Worm (Caenorhabditis elegans): ENCODE measurements around the gene nspc-16.
"Not testable (repeated sequence)": the region's sequence is repeated elsewhere in the genome, so short reads cannot be mapped to it uniquely, and the experiment has no call there.

Gene nspc-16

ce11 chrX:14525325-14526305, 2.2 kb downstream of the nspc-16 start (continued):
- peak; percentile 98 for TF ChIP-seq nhr-10 (tag; optimal IDR thresholded peaks at IDR 0.05)

DNA sequence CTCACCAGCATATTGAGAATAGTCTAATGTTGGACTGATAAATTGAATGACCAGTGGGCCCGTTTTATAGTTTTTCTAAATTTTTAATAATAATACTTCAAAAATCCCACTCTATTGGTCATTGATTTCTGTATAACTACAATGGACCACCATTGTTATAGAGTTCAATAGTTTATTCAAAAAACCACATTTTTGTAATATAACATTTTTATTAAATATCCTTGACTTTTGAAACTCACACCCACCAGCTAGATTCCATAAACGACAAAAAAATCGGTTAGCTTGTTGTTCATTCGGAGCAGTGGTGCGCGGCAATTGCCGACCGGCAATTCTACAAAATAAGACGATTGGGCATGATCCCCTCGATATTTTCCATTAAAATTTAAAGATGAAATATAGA, 4.2 kb downstream of the nspc-16 start, which contains the start of gene nspc-18:
Gene nspc-18, minus strand, starts transcription at position 101 of the 400 bp plus-strand sequence.
- TF ChIP-seq ama-1 (optimal IDR thresholded peaks at IDR 0.05) (no peak), aly-2 (tag; optimal IDR thresholded peaks at IDR 0.05) (no peak), fos-1 (tag; optimal IDR thresholded peaks at IDR 0.05) (no peak), ztf-4 (tag; optimal IDR thresholded peaks at IDR 0.05) (no peak), C34F6.9 (tag; optimal IDR thresholded peaks at IDR 0.05) (no peak), elt-1 (tag; optimal IDR thresholded peaks at IDR 0.05) (no peak), Y55F3AM.14 (GFP tag; optimal IDR thresholded peaks at IDR 0.05) (no peak), ceh-16 (tag; optimal IDR thresholded peaks at IDR 0.05) (no peak), crh-2 (tag; optimal IDR thresholded peaks at IDR 0.05) (no peak), R02D3.7 (tag; optimal IDR thresholded peaks at IDR 0.05) (no peak), nhr-10 (tag; optimal IDR thresholded peaks at IDR 0.05) (no peak), nhr-25 (tag; optimal IDR thresholded peaks at IDR 0.05) (no peak), mbf-1 (tag; optimal IDR thresholded peaks at IDR 0.05) (no peak), lsy-2 (tag; optimal IDR thresholded peaks at IDR 0.05) (no peak), elt-3 (tag; optimal IDR thresholded peaks at IDR 0.05) (no peak), dmd-4 (tag; optimal IDR thresholded peaks at IDR 0.05) (no peak)

DNA sequence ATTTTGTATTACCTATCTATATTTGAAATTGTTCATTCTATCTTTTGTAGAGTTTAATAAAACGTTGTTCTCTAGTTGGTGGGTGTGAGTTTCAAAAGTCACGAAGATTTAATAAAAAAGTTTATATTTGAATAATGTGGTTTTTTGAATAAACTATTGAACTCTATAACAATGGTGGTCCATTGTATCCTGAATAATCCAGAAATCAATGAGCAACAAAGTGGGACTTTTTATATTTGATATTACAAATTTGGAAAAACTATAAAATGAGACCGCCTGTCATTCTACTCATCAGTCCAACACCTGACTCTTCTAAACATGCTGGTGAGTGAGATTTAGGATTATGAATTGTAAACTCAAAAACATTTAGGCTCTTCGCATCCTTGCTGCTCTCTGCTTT, 5.0 kb downstream of the nspc-16 start, which contains the start of gene nspc-19:
Gene nspc-19, plus strand, starts transcription at position 301 of the 400 bp plus-strand sequence.
- not testable (repeated sequence) for TF ChIP-seq egl-27 (tag; optimal IDR thresholded peaks at IDR 0.05); unc-62 (GFP tag; optimal IDR thresholded peaks at IDR 0.05); skn-1 (tag; optimal IDR thresholded peaks at IDR 0.05)

DNA sequence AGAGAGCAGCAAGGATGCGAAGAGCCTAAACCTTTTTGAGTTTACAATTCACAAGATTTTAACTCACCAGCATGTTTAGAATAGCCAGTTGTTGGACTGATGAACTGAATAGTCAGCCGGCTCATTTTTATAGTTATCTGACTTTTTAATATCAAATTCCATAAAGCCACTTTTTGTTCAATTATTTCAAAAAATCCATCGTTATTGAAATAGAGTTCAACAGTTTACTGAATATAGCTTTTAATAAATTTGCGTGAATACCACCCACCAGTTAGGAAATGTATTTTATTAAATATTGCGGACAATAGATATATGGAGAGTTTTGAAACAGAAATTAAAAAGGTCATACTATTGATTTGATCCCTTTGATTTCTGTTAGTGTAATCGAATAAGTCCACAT, 6.7 kb downstream of the nspc-16 start, which contains the start of gene nspc-20:
Gene nspc-20, minus strand, starts transcription at position 101 of the 400 bp plus-strand sequence.
- no peak for TF ChIP-seq unc-39 (tag; optimal IDR thresholded peaks at IDR 0.05)
- TF ChIP-seq sem-4 (tag; optimal IDR thresholded peaks at IDR 0.05), result no peak
- TF ChIP-seq unc-55 (GFP tag; optimal IDR thresholded peaks at IDR 0.05), result no peak
- no peak for TF ChIP-seq R02D3.7 (tag; optimal IDR thresholded peaks at IDR 0.05)
- TF ChIP-seq mbf-1 (tag; optimal IDR thresholded peaks at IDR 0.05), result no peak
- no peak for TF ChIP-seq ztf-11 (tag; optimal IDR thresholded peaks at IDR 0.05)
- no peak for TF ChIP-seq nhr-25 (tag; optimal IDR thresholded peaks at IDR 0.05)
- TF ChIP-seq aly-2 (tag; optimal IDR thresholded peaks at IDR 0.05), result no peak
- no peak for TF ChIP-seq skn-1 (tag; optimal IDR thresholded peaks at IDR 0.05)
- no peak for TF ChIP-seq C34F6.9 (tag; optimal IDR thresholded peaks at IDR 0.05)
- no peak for TF ChIP-seq nhr-11 (tag; optimal IDR thresholded peaks at IDR 0.05)
- no peak for TF ChIP-seq ztf-4 (tag; optimal IDR thresholded peaks at IDR 0.05)
- TF ChIP-seq elt-3 (tag; optimal IDR thresholded peaks at IDR 0.05), result no peak
- TF ChIP-seq F13H6.1 (tag; optimal IDR thresholded peaks at IDR 0.05), result no peak
- TF ChIP-seq unc-62 (GFP tag; optimal IDR thresholded peaks at IDR 0.05), result no peak
- no peak for TF ChIP-seq dmd-4 (tag; optimal IDR thresholded peaks at IDR 0.05)

DNA sequence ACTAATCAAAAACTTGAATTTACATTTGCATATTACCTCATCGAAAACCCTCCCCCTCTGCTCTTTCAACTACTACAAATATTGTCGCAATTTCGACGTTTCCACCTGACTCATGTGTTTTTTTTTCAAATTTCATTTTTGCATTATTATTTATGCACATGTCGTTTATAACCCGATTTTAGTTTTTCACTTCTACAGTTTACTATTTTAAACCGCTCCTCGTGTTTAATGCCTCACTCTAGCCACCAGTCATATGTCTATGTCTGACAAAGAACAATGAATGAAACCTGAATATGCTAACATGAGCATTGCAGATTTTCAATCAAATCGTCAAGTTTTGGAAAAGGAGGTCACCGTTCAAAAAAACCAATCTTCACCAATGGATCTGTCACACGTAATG, 10.7 kb downstream of the nspc-16 start, which contains the start of gene T24C2.5:
Gene T24C2.5, plus strand, starts transcription at position 301 of the 400 bp plus-strand sequence.
- TF ChIP-seq skn-1 (tag; optimal IDR thresholded peaks at IDR 0.05) (no peak), unc-39 (tag; optimal IDR thresholded peaks at IDR 0.05) (no peak), lin-11 (tag; optimal IDR thresholded peaks at IDR 0.05) (no peak), peb-1 (tag; optimal IDR thresholded peaks at IDR 0.05) (no peak)

DNA sequence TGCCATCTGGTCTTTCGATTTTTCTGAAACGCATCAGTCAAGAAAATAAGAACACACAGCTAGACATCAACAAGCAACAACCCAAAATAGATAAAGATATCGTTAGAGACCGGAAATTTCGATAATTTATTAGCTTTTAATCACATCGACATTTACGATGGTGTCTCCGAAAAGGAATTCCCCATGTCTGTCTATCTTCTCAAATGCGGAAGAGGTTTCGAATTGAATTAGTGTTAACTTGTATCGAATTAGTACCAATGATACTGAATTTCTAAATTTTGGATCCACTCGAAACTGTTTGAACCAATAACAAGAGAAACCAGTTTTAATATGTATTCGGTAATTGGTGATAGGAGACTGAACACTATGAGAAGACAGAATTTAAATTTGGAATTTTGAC, 11.2 kb downstream of the nspc-16 start:
- TF ChIP-seq unc-62 (GFP tag; optimal IDR thresholded peaks at IDR 0.05), result no peak
- TF ChIP-seq crh-2 (tag; optimal IDR thresholded peaks at IDR 0.05), result no peak
- TF ChIP-seq sma-9 (GFP tag; optimal IDR thresholded peaks at IDR 0.05), result peak; percentile 29
- no peak for TF ChIP-seq sma-9 (tag; optimal IDR thresholded peaks at IDR 0.05)
